Worm (Caenorhabditis elegans): ENCODE data around the gene Y54G2A.76.
A peak's percentile ranks its signal among the peaks of the same experiment; 100 is the strongest.

Gene Y54G2A.76

DNA sequence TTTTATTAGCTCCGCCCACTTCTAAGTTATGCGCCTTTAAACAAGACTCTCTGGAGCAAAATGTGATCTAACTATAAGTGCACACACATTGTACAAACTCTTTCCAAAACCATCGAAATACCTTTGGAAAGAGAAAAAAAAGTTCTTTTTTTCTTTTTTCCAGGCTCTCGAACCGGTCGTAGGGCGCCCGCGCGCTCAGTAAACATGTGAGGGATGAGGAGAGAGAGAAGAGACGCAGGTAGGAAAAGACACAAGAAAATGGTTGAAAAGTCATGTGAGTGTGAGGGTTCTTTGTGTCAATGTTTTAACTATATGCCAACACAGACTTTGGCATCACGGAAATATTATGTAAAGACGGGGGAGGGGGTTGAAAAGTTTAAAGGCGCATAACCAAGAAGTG is 34.7 kb upstream of the Y54G2A.76 start (continued):
- TF ChIP-seq spr-1 (tag; optimal IDR thresholded peaks at IDR 0.05) (peak; percentile 39), madf-9 (GFP tag; conservative IDR thresholded peaks at IDR 0.05) (0 out of 2 replicates have a peak, but pooled peaks have one; percentile 10), jun-1 (tag; optimal IDR thresholded peaks at IDR 0.05) (no peak), Y105C5A.15 (GFP tag; IDR thresholded peaks at IDR 0.05) (no peak), nhr-10 (tag; optimal IDR thresholded peaks at IDR 0.05) (peak; percentile 53), nhr-237 (tag; optimal IDR thresholded peaks at IDR 0.05) (no peak), ZK546.5 (tag; optimal IDR thresholded peaks at IDR 0.05) (no peak), ama-1 (optimal IDR thresholded peaks at IDR 0.05) (peak; percentile 85)

DNA sequence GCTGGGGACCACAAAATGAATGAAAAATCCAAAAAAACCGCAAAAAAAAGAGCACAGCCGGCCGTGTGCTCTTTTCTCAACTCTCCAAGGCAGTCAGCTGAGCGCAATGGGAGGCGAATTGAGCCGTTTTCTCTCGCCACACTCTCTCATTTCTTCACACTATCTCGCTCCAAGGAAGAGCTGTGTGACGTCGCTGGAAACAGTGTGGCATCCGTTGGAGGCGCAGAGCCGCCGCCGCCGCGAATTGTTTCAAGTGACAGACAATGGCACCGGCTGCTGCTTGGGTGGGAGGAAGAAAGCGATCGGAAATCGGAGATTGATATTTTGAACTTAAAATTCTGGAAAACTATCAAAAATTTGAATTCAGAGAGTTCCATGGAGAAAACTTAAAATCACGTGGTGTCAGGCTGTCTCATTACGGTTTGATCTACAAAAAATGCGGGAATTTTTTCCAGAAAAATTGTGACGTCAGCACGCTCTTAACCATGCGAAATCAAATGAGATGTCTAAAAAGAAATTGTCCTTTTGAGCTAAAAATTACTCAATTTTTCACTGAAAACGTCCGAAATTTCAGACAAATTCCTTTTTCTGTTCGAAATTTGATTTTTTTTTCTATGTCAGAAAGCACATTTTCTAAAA is 33.1 kb upstream of the Y54G2A.76 start:
- TF ChIP-seq zfp-3 (GFP tag; conservative IDR thresholded peaks at IDR 0.05) (no peak), nhr-102 (tag; optimal IDR thresholded peaks at IDR 0.05) (no peak), nhr-25 (tag; optimal IDR thresholded peaks at IDR 0.05; ENCODE audit: borderline replicate concordance, insufficient read depth) (no peak), Y105C5A.15 (GFP tag; IDR thresholded peaks at IDR 0.05) (no peak), fos-1 (tag; optimal IDR thresholded peaks at IDR 0.05) (no peak), nhr-28 (tag; optimal IDR thresholded peaks at IDR 0.05) (no peak), aha-1 (tag) (peak; percentile 92), mdl-1 (tag; optimal IDR thresholded peaks at IDR 0.05) (no peak), mxl-3 (GFP tag; optimal IDR thresholded peaks at IDR 0.05) (no peak), zag-1 (tag; optimal IDR thresholded peaks at IDR 0.05) (no peak), ceh-32 (tag; optimal IDR thresholded peaks at IDR 0.05; ENCODE audit: poor library complexity) (no peak), madf-9 (GFP tag; conservative IDR thresholded peaks at IDR 0.05) (no peak), Y75B8A.6 (GFP tag; IDR thresholded peaks at IDR 0.05) (no peak), F44E2.7 (GFP tag; IDR thresholded peaks at IDR 0.05) (no peak), F49E8.2 (tag; optimal IDR thresholded peaks at IDR 0.05; ENCODE audit: borderline replicate concordance) (no peak), unc-62 (GFP tag; optimal IDR thresholded peaks at IDR 0.05 in 1 of 2) (peak in 1 of 2 experiments; percentile 96), unc-62 (tag; optimal IDR thresholded peaks at IDR 0.05) (no peak), tra-1 (GFP tag; IDR thresholded peaks at IDR 0.05) (peak; percentile 52; the same call in 1 of the 2 replicates), mes-2 (tag; optimal IDR thresholded peaks at IDR 0.05; ENCODE audit: poor library complexity, severe bottlenecking) (peak; percentile 36), lin-1 (GFP tag; IDR thresholded peaks at IDR 0.05) (0 out of 2 replicates have a peak, but pooled peaks have one; percentile 42), hlh-30 (tag; optimal IDR thresholded peaks at IDR 0.05; ENCODE audit: insufficient read depth) (peak; percentile 78), ama-1 (optimal IDR thresholded peaks at IDR 0.05) (no peak), nhr-237 (tag; optimal IDR thresholded peaks at IDR 0.05) (no peak), Y5F2A.4 (GFP tag; optimal IDR thresholded peaks at IDR 0.05) (no peak), sdz-12 (GFP tag; optimal IDR thresholded peaks at IDR 0.05) (no peak), nhr-77 (tag; optimal IDR thresholded peaks at IDR 0.05) (no peak), hmg-1.1 (GFP tag; IDR thresholded peaks at IDR 0.05) (peak; percentile 74), daf-19 (GFP tag; conservative IDR thresholded peaks at IDR 0.05) (no peak), tag-97 (GFP tag; IDR thresholded peaks at IDR 0.05) (no peak), fkh-10 (GFP tag; optimal IDR thresholded peaks at IDR 0.05) (peak; percentile 5), dmd-6 (GFP tag; IDR thresholded peaks at IDR 0.05) (0 out of 2 replicates have a peak, but pooled peaks have one; percentile 15), pha-4 (GFP tag; IDR thresholded peaks at IDR 0.05) (peak; percentile 37; the same call in 1 of the 2 replicates), pha-4 (tag; optimal IDR thresholded peaks at IDR 0.05) (no peak), daf-16 (GFP tag; optimal IDR thresholded peaks at IDR 0.05) (peak in 1 of 2 experiments; percentile 0), daf-16 (tag; optimal IDR thresholded peaks at IDR 0.05) (no peak), aly-2 (tag; optimal IDR thresholded peaks at IDR 0.05) (no peak), set-16 (GFP tag; IDR thresholded peaks at IDR 0.05) (peak; percentile 80), daf-12 (tag; optimal IDR thresholded peaks at IDR 0.05) (no peak), dpl-1 (GFP tag; optimal IDR thresholded peaks at IDR 0.05) (no peak), nhr-11 (tag; optimal IDR thresholded peaks at IDR 0.05) (peak; percentile 22), pqm-1 (tag; optimal IDR thresholded peaks at IDR 0.05) (no peak), hlh-11 (tag; optimal IDR thresholded peaks at IDR 0.05) (peak; percentile 89), lir-3 (tag; optimal IDR thresholded peaks at IDR 0.05) (no peak), lin-39 (tag; optimal IDR thresholded peaks at IDR 0.05) (no peak), egl-43 (GFP tag; IDR thresholded peaks at IDR 0.05) (peak; percentile 70; the same call in 1 of the 2 replicates)

Data from whole organism, L4 larva.